Worm (Caenorhabditis elegans): ENCODE results near the gene T07C4.12.
A peak's percentile ranks its signal among the peaks of the same experiment; 100 is the strongest.

- TF ChIP-seq elt-1 (tag; optimal IDR thresholded peaks at IDR 0.05) (no peak), ama-1 (optimal IDR thresholded peaks at IDR 0.05) (no peak), C34F6.9 (tag; optimal IDR thresholded peaks at IDR 0.05) (peak; percentile 33), ceh-82 (tag; optimal IDR thresholded peaks at IDR 0.05) (no peak), unc-62 (GFP tag; optimal IDR thresholded peaks at IDR 0.05) (no peak)
Measured at ce11 chrIII:10379632-10380031, 47.2 kb upstream of the T07C4.12 start.

Measured in whole organism, L2 larva.